Worm (Caenorhabditis elegans) whole organism, young adult: ENCODE data around the gene cut-6.

ENCODE experiments used
- C17E4.6 ChIP-seq: fragments of 200-800 bp; sonication (Bioruptor generic); IDR thresholded peaks from 2 replicates; pipeline ENCODE4 v1.3.6; 2022; ENCODE audit warnings: missing genetic modification reagents, missing genetic modification characterization, missing compliant biosample characterization
- F10E7.11 ChIP-seq: sonication (generic microtip); optimal IDR thresholded peaks from 2 replicates; lab custom pipeline; 2017; ENCODE audit warnings: mild to moderate bottlenecking, missing genetic modification characterization, moderate library complexity, missing compliant biosample characterization
- F23B12.7 ChIP-seq: sonication (generic microtip); optimal IDR thresholded peaks from 2 replicates; lab custom pipeline; 2017; ENCODE audit warnings: missing genetic modification characterization, mild to moderate bottlenecking, missing compliant biosample characterization, antibody characterized with exemption, moderate library complexity; ENCODE audit not compliant: insufficient read depth
- F57C9.4 ChIP-seq: sonication (generic microtip); optimal IDR thresholded peaks from 2 replicates; lab custom pipeline; 2017; ENCODE audit warnings: mild to moderate bottlenecking, missing genetic modification characterization, missing compliant biosample characterization
- Y67H2A.10 ChIP-seq: fragments of 200-800 bp; sonication (Bioruptor generic); conservative IDR thresholded peaks from 2 replicates; pipeline ENCODE4 v1.3.6; 2022; ENCODE audit warnings: missing genetic modification reagents, missing genetic modification characterization, missing compliant biosample characterization
- Y95B8A.8 ChIP-seq: fragments of 200-800 bp; sonication (Bioruptor generic); IDR thresholded peaks from 2 replicates; pipeline ENCODE4 v1.3.6; 2022; ENCODE audit warnings: missing genetic modification reagents, missing genetic modification characterization, missing compliant biosample characterization
- ZK185.1 ChIP-seq: sonication (generic microtip); optimal IDR thresholded peaks from 2 replicates; lab custom pipeline; 2016; ENCODE audit warnings: mild to moderate bottlenecking, missing genetic modification characterization, missing compliant biosample characterization; ENCODE audit not compliant: poor library complexity, severe bottlenecking
- akir-1 ChIP-seq: fragments of 200-800 bp; sonication (Bioruptor generic); optimal IDR thresholded peaks from 2 replicates; lab custom pipeline; 2018; ENCODE audit warnings: mild to moderate bottlenecking, missing genetic modification characterization, moderate library complexity, missing compliant biosample characterization
- ama-1 ChIP-seq, 3 experiments: fragments of 150-350 bp in 1 of 3; sonication (generic microtip) in 2 of 3; optimal IDR thresholded peaks; 2 replicates each; lab custom pipeline; 2014 to 2018; ENCODE audit warnings: missing biosample characterization in 2 of 3, missing genetic modification characterization in 2 of 3, missing genetic modification reagents in 2 of 3
- aptf-2 ChIP-seq: fragments of 200-800 bp; sonication (Bioruptor generic); conservative IDR thresholded peaks from 2 replicates; pipeline ENCODE4 v1.3.6; 2022; ENCODE audit warnings: missing genetic modification reagents, missing genetic modification characterization, missing compliant biosample characterization
- aptf-3 ChIP-seq: fragments of 200-800 bp; sonication (Bioruptor generic); IDR thresholded peaks from 2 replicates; pipeline ENCODE4 v1.3.6; 2022; ENCODE audit warnings: missing genetic modification characterization, missing compliant biosample characterization
- athp-1 ChIP-seq: sonication (generic microtip); optimal IDR thresholded peaks from 2 replicates; lab custom pipeline; 2017; ENCODE audit warnings: mild to moderate bottlenecking, missing genetic modification characterization, missing compliant biosample characterization
- attf-5 ChIP-seq: fragments of 200-800 bp; sonication (Bioruptor generic); optimal IDR thresholded peaks from 2 replicates; lab custom pipeline; 2018; ENCODE audit warnings: mild to moderate bottlenecking, missing genetic modification characterization, missing compliant biosample characterization
- ccch-3 ChIP-seq: fragments of 200-800 bp; sonication (Bioruptor generic); optimal IDR thresholded peaks from 2 replicates; lab custom pipeline; 2018; ENCODE audit warnings: mild to moderate bottlenecking, missing genetic modification characterization, missing compliant biosample characterization
- cebp-1 ChIP-seq, 2 experiments: fragments of 200-800 bp in 1 of 2; sonication (Bioruptor generic) in 1 of 2; sonication (generic microtip) in 1 of 2; IDR thresholded peaks in 1 of 2; optimal IDR thresholded peaks in 1 of 2; 2 replicates each; pipeline versions ENCODE4 v1.3.6 to Lab custom; 2017 to 2022; ENCODE audit warnings: missing compliant biosample characterization in 2 of 2, missing genetic modification characterization in 2 of 2, mild to moderate bottlenecking in 1 of 2, missing genetic modification reagents in 1 of 2, moderate library complexity in 1 of 2
- ceh-100 ChIP-seq: fragments of 200-800 bp; sonication (Bioruptor generic); IDR thresholded peaks from 2 replicates; pipeline ENCODE4 v1.3.6; 2022; ENCODE audit warnings: missing genetic modification reagents, missing genetic modification characterization, missing compliant biosample characterization
- ceh-27 ChIP-seq: fragments of 200-800 bp; sonication (Bioruptor generic); optimal IDR thresholded peaks from 2 replicates; lab custom pipeline; 2018; ENCODE audit warnings: mild to moderate bottlenecking, missing genetic modification characterization, moderate library complexity, missing compliant biosample characterization
- die-1 ChIP-seq: sonication (generic microtip); optimal IDR thresholded peaks from 2 replicates; lab custom pipeline; 2016; ENCODE audit warnings: missing genotype, mild to moderate bottlenecking, missing genetic modification characterization, missing compliant biosample characterization
- efl-1 ChIP-seq: fragments of 150-350 bp; optimal IDR thresholded peaks from 2 replicates; lab custom pipeline; 2014; ENCODE audit warnings: missing biosample characterization, missing genetic modification reagents, missing genetic modification characterization
- egl-44 ChIP-seq: fragments of 200-800 bp; sonication (Bioruptor generic); IDR thresholded peaks from 2 replicates; pipeline ENCODE4 v1.3.6; 2022; ENCODE audit warnings: missing genetic modification reagents, missing genetic modification characterization, missing compliant biosample characterization
- egrh-3 ChIP-seq: fragments of 200-800 bp; sonication (Bioruptor generic); IDR thresholded peaks from 2 replicates; pipeline ENCODE4 v1.3.6; 2022; ENCODE audit warnings: missing genetic modification reagents, missing genetic modification characterization, missing compliant biosample characterization
- ekl-4 ChIP-seq: fragments of 200-800 bp; sonication (Bioruptor generic); IDR thresholded peaks from 2 replicates; pipeline ENCODE4 v1.3.6; 2022; ENCODE audit warnings: missing genetic modification reagents, missing genetic modification characterization, missing compliant biosample characterization
- him-1 ChIP-seq: sonication (generic microtip); optimal IDR thresholded peaks from 2 replicates; lab custom pipeline; 2016; ENCODE audit warnings: missing genotype, missing genetic modification reagents, missing genetic modification characterization, missing compliant biosample characterization
- hlh-26 ChIP-seq: fragments of 200-800 bp; sonication (Bioruptor generic); conservative IDR thresholded peaks from 2 replicates; pipeline ENCODE4 v1.3.6; 2022; ENCODE audit warnings: missing genetic modification reagents, missing genetic modification characterization, missing compliant biosample characterization
- hmg-1.2 ChIP-seq: fragments of 200-800 bp; sonication (Bioruptor generic); IDR thresholded peaks from 2 replicates; pipeline ENCODE4 v1.3.6; 2022; ENCODE audit warnings: missing genetic modification reagents, missing genetic modification characterization, missing compliant biosample characterization
- hsf-1 ChIP-seq: fragments of 200-800 bp; sonication (Bioruptor generic); IDR thresholded peaks from 2 replicates; pipeline ENCODE4 v1.3.6; 2022; ENCODE audit warnings: missing genetic modification reagents, missing genetic modification characterization, missing compliant biosample characterization
- let-526 ChIP-seq: fragments of 200-800 bp; sonication (Bioruptor generic); IDR thresholded peaks from 2 replicates; pipeline ENCODE4 v1.3.6; 2022; ENCODE audit warnings: missing genetic modification reagents, missing genetic modification characterization, missing compliant biosample characterization
- let-607 ChIP-seq, 2 experiments: fragments of 200-800 bp in 1 of 2; sonication (Bioruptor generic) in 1 of 2; sonication (generic microtip) in 1 of 2; optimal IDR thresholded peaks; 2 replicates each; lab custom pipeline; 2016 to 2018; ENCODE audit warnings: mild to moderate bottlenecking in 2 of 2, missing compliant biosample characterization in 2 of 2, missing genetic modification characterization in 2 of 2, moderate library complexity in 2 of 2, missing genotype in 1 of 2
- lin-26 ChIP-seq: fragments of 200-800 bp; sonication (Bioruptor generic); IDR thresholded peaks from 2 replicates; pipeline ENCODE4 v1.3.6; 2022; ENCODE audit warnings: missing genetic modification reagents, missing genetic modification characterization, missing compliant biosample characterization
- lin-40 ChIP-seq: sonication (generic microtip); optimal IDR thresholded peaks from 2 replicates; lab custom pipeline; 2016; ENCODE audit warnings: missing genetic modification characterization, mild to moderate bottlenecking, missing compliant biosample characterization, missing genotype, missing genetic modification reagents
- mxl-1 ChIP-seq: sonication (generic microtip); optimal IDR thresholded peaks from 2 replicates; lab custom pipeline; 2016; ENCODE audit warnings: missing genetic modification characterization, missing compliant biosample characterization
- nhr-179 ChIP-seq: sonication (generic microtip); optimal IDR thresholded peaks from 2 replicates; lab custom pipeline; 2016; ENCODE audit warnings: mild to moderate bottlenecking, missing genetic modification characterization, missing compliant biosample characterization
- nhr-27 ChIP-seq: fragments of 200-800 bp; sonication (Bioruptor generic); optimal IDR thresholded peaks from 2 replicates; lab custom pipeline; 2018; ENCODE audit warnings: mild to moderate bottlenecking, missing genetic modification characterization, moderate library complexity, missing compliant biosample characterization
- rpc-1 ChIP-seq, 2 experiments: fragments of 150-350 bp in 1 of 2; sonication (generic microtip) in 1 of 2; optimal IDR thresholded peaks; 2 replicates each; lab custom pipeline; 2014 to 2018; ENCODE audit warnings: missing biosample characterization in 1 of 2, missing genetic modification characterization in 1 of 2, missing genetic modification reagents in 1 of 2, missing genotype in 1 of 2
- sdz-38 ChIP-seq: sonication (generic microtip); optimal IDR thresholded peaks from 2 replicates; lab custom pipeline; 2016; ENCODE audit warnings: missing genotype, missing genetic modification characterization, missing compliant biosample characterization
- snpc-1.1 ChIP-seq: sonication (generic microtip); optimal IDR thresholded peaks from 2 replicates; lab custom pipeline; 2017; ENCODE audit warnings: missing genetic modification characterization, mild to moderate bottlenecking, missing compliant biosample characterization, antibody characterized with exemption, moderate library complexity, missing genotype, missing genetic modification reagents; ENCODE audit not compliant: insufficient read depth
- snpc-1.3 ChIP-seq: sonication (generic microtip); optimal IDR thresholded peaks from 2 replicates; lab custom pipeline; 2017; ENCODE audit warnings: missing genetic modification characterization, mild to moderate bottlenecking, missing compliant biosample characterization, antibody characterized with exemption, moderate library complexity, missing genotype, missing genetic modification reagents; ENCODE audit not compliant: insufficient read depth
- snpc-4 ChIP-seq, 5 experiments: fragments of 150-350 bp in 1 of 5; sonication (generic microtip) in 4 of 5; optimal IDR thresholded peaks; 2 replicates each; lab custom pipeline; 2014 to 2018; ENCODE audit warnings: missing genetic modification characterization in 5 of 5, missing biosample characterization in 3 of 5, antibody characterized with exemption in 2 of 5, mild to moderate bottlenecking in 2 of 5, missing compliant biosample characterization in 2 of 5, missing genotype in 2 of 5, moderate library complexity in 2 of 5, missing genetic modification reagents in 1 of 5
- unc-62 ChIP-seq: fragments of 150-350 bp; optimal IDR thresholded peaks from 2 replicates; lab custom pipeline; 2014; ENCODE audit warnings: missing biosample characterization, missing genetic modification reagents, missing genetic modification characterization
- zfh-2 ChIP-seq: fragments of 200-800 bp; sonication (Bioruptor generic); conservative IDR thresholded peaks from 2 replicates; pipeline ENCODE4 v1.3.6; 2022; ENCODE audit warnings: missing genetic modification reagents, missing genetic modification characterization, missing compliant biosample characterization
- zim-3 ChIP-seq: sonication (generic microtip); optimal IDR thresholded peaks from 2 replicates; lab custom pipeline; 2017; ENCODE audit warnings: mild to moderate bottlenecking, missing genetic modification characterization, moderate library complexity, missing compliant biosample characterization
- ztf-3 ChIP-seq: fragments of 200-800 bp; sonication (Bioruptor generic); optimal IDR thresholded peaks from 2 replicates; lab custom pipeline; 2018; ENCODE audit warnings: mild to moderate bottlenecking, missing genetic modification characterization, missing compliant biosample characterization

Gene cut-6

DNA sequence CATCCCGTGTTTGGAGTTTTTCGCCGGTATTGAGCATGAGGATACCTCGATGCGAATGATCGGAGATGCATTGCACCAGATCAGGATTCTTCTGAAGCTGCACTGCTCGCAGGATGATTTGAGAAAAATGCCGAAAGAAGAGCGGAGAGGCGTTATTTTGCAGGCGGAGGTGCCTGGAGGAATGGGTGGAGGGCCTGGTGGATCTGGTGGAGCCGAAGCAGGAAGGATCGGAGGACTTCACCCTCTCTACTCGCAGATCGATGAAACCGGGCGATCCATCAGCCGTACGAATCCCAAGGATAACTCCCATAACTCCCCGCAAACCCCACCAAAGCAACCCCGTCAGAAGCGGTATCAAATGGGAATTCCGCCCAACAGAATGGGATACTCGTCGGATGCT is 27.9 kb downstream of the cut-6 start:
- TF ChIP-seq C17E4.6 (no peak), nhr-27 (tag; lab: Kevin White, UChicago) (no peak), zfh-2 (GFP tag; lab: Robert Waterston, UW) (peak; percentile 81), egrh-3 (GFP tag; lab: Robert Waterston, UW) (peak; percentile 59; the same call in 1 of the 2 replicates)
- TF ChIP-seq, all 124 proteins: peak for 2

DNA sequence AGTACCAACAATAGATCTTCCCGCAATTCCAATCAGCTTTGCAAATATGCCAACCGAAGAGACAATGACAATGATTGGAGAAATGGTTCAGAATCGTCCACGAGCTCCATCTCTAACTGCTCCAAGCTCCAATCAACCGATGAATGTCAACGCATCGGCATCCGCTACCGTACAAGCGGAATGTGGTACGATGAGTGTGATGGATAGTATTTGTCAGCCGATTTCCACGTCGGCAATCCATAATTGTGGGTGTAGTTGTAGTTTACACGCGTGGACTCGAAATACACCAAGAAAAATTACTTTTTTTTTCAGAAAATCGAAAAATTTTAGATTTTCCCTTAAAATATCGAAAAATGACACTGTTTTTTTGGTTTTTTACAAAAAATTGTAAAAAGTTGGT is 31.6 kb downstream of the cut-6 start:
- TF ChIP-seq athp-1 (tag; lab: Kevin White, UChicago) (no peak), egrh-3 (GFP tag; lab: Robert Waterston, UW) (no peak), nhr-179 (tag; lab: Kevin White, UChicago) (no peak), aptf-2 (GFP tag; lab: Robert Waterston, UW) (no peak), ztf-3 (no peak), F10E7.11 (tag; lab: Kevin White, UChicago) (no peak), egl-44 (GFP tag; lab: Robert Waterston, UW) (no peak), hmg-1.2 (no peak), rpc-1 (optimal IDR thresholded peaks at IDR 0.05; lab: Kevin White, UChicago) (no peak), rpc-1 (tag; optimal IDR thresholded peaks at IDR 0.05; lab: Kevin White, UChicago) (no peak), ceh-100 (GFP tag; lab: Robert Waterston, UW) (no peak)

DNA sequence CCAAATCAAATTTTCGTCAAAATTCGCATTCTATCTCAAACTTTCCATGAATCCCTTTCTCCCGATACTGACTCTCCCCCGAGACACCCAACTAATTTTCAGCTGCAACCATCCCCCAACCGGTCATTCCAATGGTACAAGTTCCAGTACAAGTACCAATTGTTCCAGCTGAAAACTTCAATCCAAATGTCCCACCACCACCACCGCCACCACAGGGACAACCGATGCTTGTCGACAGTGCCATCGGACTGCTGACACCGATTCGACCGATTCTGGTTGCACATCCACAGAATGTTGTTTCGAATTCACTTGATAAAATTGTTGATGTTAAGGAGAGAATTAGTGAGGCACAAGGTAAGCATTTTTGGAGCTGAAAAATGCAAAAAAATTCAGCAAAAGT is 34.3 kb downstream of the cut-6 start:
- TF ChIP-seq akir-1 (GFP tag; lab: Kevin White, UChicago) (no peak), sdz-38 (tag; lab: Kevin White, UChicago) (no peak), ceh-27 (no peak), zim-3 (tag; lab: Kevin White, UChicago) (no peak), ccch-3 (GFP tag; lab: Kevin White, UChicago) (no peak), aptf-3 (GFP tag; lab: Robert Waterston, UW) (no peak), hlh-26 (GFP tag; lab: Robert Waterston, UW) (no peak), let-526 (GFP tag; lab: Robert Waterston, UW) (no peak), die-1 (tag; lab: Kevin White, UChicago) (no peak), ama-1 (optimal IDR thresholded peaks at IDR 0.05; lab: Kevin White, UChicago) (no peak), ama-1 (GFP tag; optimal IDR thresholded peaks at IDR 0.05; lab: Kevin White, UChicago) (no peak), mxl-1 (tag; lab: Kevin White, UChicago) (no peak), snpc-1.3 (no peak), lin-26 (no peak), Y95B8A.8 (GFP tag; lab: Robert Waterston, UW) (no peak), Y67H2A.10 (no peak), ZK185.1 (tag; lab: Kevin White, UChicago) (no peak), nhr-179 (tag; lab: Kevin White, UChicago) (no peak)

DNA sequence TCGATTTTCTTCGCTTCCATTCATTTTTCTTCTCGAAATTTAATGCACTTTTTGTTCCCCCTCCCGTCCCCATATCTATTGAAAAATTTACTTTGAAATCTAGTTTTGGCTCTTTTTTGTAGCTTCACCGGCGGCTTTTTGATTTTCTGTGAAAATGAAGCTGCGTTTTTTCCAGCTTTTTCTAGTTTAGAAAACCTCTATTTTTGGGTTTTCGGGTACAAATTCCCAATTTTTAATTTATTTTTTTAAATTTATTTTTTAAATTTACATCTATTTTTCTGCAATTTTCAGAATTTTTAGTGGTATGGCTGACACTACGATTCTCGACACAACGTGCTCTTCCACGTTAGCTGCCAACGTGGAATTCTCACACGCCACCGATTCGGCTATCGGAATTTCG is 35.9 kb downstream of the cut-6 start, which contains the start of gene strd-1:
Gene strd-1, plus strand, starts transcription at position 301 of the 400 bp plus-strand sequence.
- no peak for TF ChIP-seq lin-40
- TF ChIP-seq ekl-4 (GFP tag; lab: Robert Waterston, UW), result no peak
- TF ChIP-seq zfh-2 (GFP tag; lab: Robert Waterston, UW), result no peak
- TF ChIP-seq attf-5 (GFP tag; lab: Kevin White, UChicago), result no peak
- no peak for TF ChIP-seq hsf-1 (GFP tag; lab: Robert Waterston, UW)
- no peak for TF ChIP-seq let-607 (tag; optimal IDR thresholded peaks at IDR 0.05; lab: Kevin White, UChicago)
- no peak for TF ChIP-seq snpc-1.1
- TF ChIP-seq him-1, result no peak
- no peak for TF ChIP-seq athp-1 (tag; lab: Kevin White, UChicago)
- no peak for TF ChIP-seq F57C9.4 (tag; lab: Kevin White, UChicago)
- no peak for TF ChIP-seq snpc-4 (GFP tag; optimal IDR thresholded peaks at IDR 0.05; lab: Kevin White, UChicago)
- TF ChIP-seq snpc-4 (tag; optimal IDR thresholded peaks at IDR 0.05; lab: Kevin White, UChicago), result no peak
- no peak for TF ChIP-seq snpc-1.3
- no peak for TF ChIP-seq F23B12.7 (tag; lab: Kevin White, UChicago)
- no peak for TF ChIP-seq efl-1
- no peak for TF ChIP-seq cebp-1 (GFP tag; IDR thresholded peaks at IDR 0.05; lab: Robert Waterston, UW)
- no peak for TF ChIP-seq cebp-1 (tag; optimal IDR thresholded peaks at IDR 0.05; lab: Kevin White, UChicago)
- no peak for TF ChIP-seq unc-62 (GFP tag; lab: Kevin White, UChicago)
- TF ChIP-seq egl-44 (GFP tag; lab: Robert Waterston, UW), result no peak
